Fruit fly (Drosophila melanogaster): ENCODE data around the gene MED30.

- no peak for TF ChIP-seq HLH106 (tag; optimal IDR thresholded peaks at IDR 0.05)
- no peak for TF ChIP-seq Mio (GFP tag; optimal IDR thresholded peaks at IDR 0.05)
- TF ChIP-seq Myc (optimal IDR thresholded peaks at IDR 0.05): peak; percentile 25
- no peak for TF ChIP-seq Vsx2 (GFP tag; optimal IDR thresholded peaks at IDR 0.05; ENCODE audit: partially characterized antibody)
- TF ChIP-seq Dfd (GFP tag; optimal IDR thresholded peaks at IDR 0.05): no peak
- no peak for TF ChIP-seq pan (optimal IDR thresholded peaks at IDR 0.05)
Measured at dm6 chr3L:648155-649024, 5.5 kb downstream of the MED30 start, which contains the start of gene Gale.
